Worm (Caenorhabditis elegans) whole organism, late embryonic: ENCODE measurements around the gene appg-2.

Source experiments
- C38D4.7 ChIP-seq: fragments of 200-800 bp; sonication (Bioruptor generic); optimal IDR thresholded peaks from 2 replicates; lab custom pipeline; 2018; ENCODE audit warnings: mild to moderate bottlenecking, missing genetic modification characterization, moderate library complexity, missing compliant biosample characterization
- F13H6.1 ChIP-seq: sonication (generic microtip); optimal IDR thresholded peaks from 2 replicates; lab custom pipeline; 2016; ENCODE audit warnings: missing genetic modification characterization, missing compliant biosample characterization
- K09A11.1 ChIP-seq: sonication (generic microtip); optimal IDR thresholded peaks from 2 replicates; lab custom pipeline; 2017; ENCODE audit warnings: antibody characterized with exemption, mild to moderate bottlenecking, missing genetic modification characterization, missing compliant biosample characterization; ENCODE audit not compliant: insufficient read depth
- Y22D7AL.16 ChIP-seq: sonication (generic microtip); optimal IDR thresholded peaks from 2 replicates; lab custom pipeline; 2016; ENCODE audit warnings: missing genetic modification characterization, missing compliant biosample characterization
- ceh-14 ChIP-seq: sonication (generic microtip); optimal IDR thresholded peaks from 2 replicates; lab custom pipeline; 2016; ENCODE audit warnings: missing genotype, missing genetic modification characterization, missing compliant biosample characterization
- ceh-18 ChIP-seq: sonication (generic microtip); optimal IDR thresholded peaks from 2 replicates; lab custom pipeline; 2016; ENCODE audit warnings: missing genetic modification characterization, missing compliant biosample characterization
- ceh-2 ChIP-seq: sonication (generic microtip); optimal IDR thresholded peaks from 2 replicates; lab custom pipeline; 2016; ENCODE audit warnings: missing genotype, missing genetic modification characterization, missing compliant biosample characterization
- ceh-34 ChIP-seq: sonication (generic microtip); optimal IDR thresholded peaks from 2 replicates; lab custom pipeline; 2016; ENCODE audit warnings: mild to moderate bottlenecking, missing genetic modification characterization, missing compliant biosample characterization
- ceh-48 ChIP-seq: sonication (generic microtip); optimal IDR thresholded peaks from 2 replicates; lab custom pipeline; 2016; ENCODE audit warnings: missing genetic modification characterization, inconsistent platforms, missing compliant biosample characterization
- che-1 ChIP-seq: sonication (generic microtip); optimal IDR thresholded peaks from 2 replicates; lab custom pipeline; 2016; ENCODE audit warnings: mild to moderate bottlenecking, missing genetic modification characterization, missing compliant biosample characterization
- dve-1 ChIP-seq: sonication (generic microtip); optimal IDR thresholded peaks from 2 replicates; lab custom pipeline; 2017; ENCODE audit warnings: antibody characterized with exemption, mild to moderate bottlenecking, missing genetic modification characterization, missing compliant biosample characterization
- elt-2 ChIP-seq: sonication (generic microtip); optimal IDR thresholded peaks from 2 replicates; lab custom pipeline; 2016; ENCODE audit warnings: missing genetic modification reagents, missing genetic modification characterization, missing compliant biosample characterization
- elt-4 ChIP-seq: sonication (generic microtip); optimal IDR thresholded peaks from 2 replicates; lab custom pipeline; 2016; ENCODE audit warnings: missing genetic modification characterization, missing compliant biosample characterization
- ets-4 ChIP-seq: sonication (generic microtip); optimal IDR thresholded peaks from 2 replicates; lab custom pipeline; 2016; ENCODE audit warnings: missing genetic modification characterization, missing compliant biosample characterization
- eyg-1 ChIP-seq: sonication (generic microtip); optimal IDR thresholded peaks from 2 replicates; lab custom pipeline; 2016; ENCODE audit warnings: missing genotype, missing genetic modification characterization, missing compliant biosample characterization
- fkh-10 ChIP-seq: fragments of 150-350 bp; optimal IDR thresholded peaks from 2 replicates; lab custom pipeline; 2014; ENCODE audit warnings: missing biosample characterization, missing genetic modification reagents, missing genetic modification characterization
- fkh-6 ChIP-seq: sonication (generic microtip); optimal IDR thresholded peaks from 2 replicates; lab custom pipeline; 2016; ENCODE audit warnings: missing genetic modification characterization, missing compliant biosample characterization
- gmeb-2 ChIP-seq: sonication (generic microtip); optimal IDR thresholded peaks from 2 replicates; lab custom pipeline; 2016; ENCODE audit warnings: missing genetic modification characterization, inconsistent platforms, missing compliant biosample characterization
- hlh-13 ChIP-seq: fragments of 200-800 bp; sonication (Bioruptor generic); optimal IDR thresholded peaks from 2 replicates; lab custom pipeline; 2018; ENCODE audit warnings: mild to moderate bottlenecking, missing genetic modification characterization, missing compliant biosample characterization
- hlh-15 ChIP-seq: sonication (generic microtip); optimal IDR thresholded peaks from 2 replicates; lab custom pipeline; 2016; ENCODE audit warnings: missing genetic modification characterization, missing compliant biosample characterization
- hlh-30 ChIP-seq: sonication (generic microtip); optimal IDR thresholded peaks from 2 replicates; lab custom pipeline; 2017; ENCODE audit warnings: antibody characterized with exemption, missing genetic modification characterization, missing compliant biosample characterization; ENCODE audit not compliant: insufficient read depth
- hlh-8 ChIP-seq: sonication (generic microtip); optimal IDR thresholded peaks from 2 replicates; lab custom pipeline; 2016; ENCODE audit warnings: missing genotype, missing genetic modification characterization, missing compliant biosample characterization
- lim-6 ChIP-seq: sonication (generic microtip); optimal IDR thresholded peaks from 2 replicates; lab custom pipeline; 2016; ENCODE audit warnings: missing genetic modification characterization, missing compliant biosample characterization
- lin-11 ChIP-seq: fragments of 200-800 bp; sonication (Bioruptor generic); optimal IDR thresholded peaks from 2 replicates; lab custom pipeline; 2018; ENCODE audit warnings: mild to moderate bottlenecking, missing genetic modification characterization, missing compliant biosample characterization
- nfya-1 ChIP-seq: sonication (generic microtip); optimal IDR thresholded peaks from 2 replicates; lab custom pipeline; 2017; ENCODE audit warnings: missing genetic modification characterization, mild to moderate bottlenecking, missing compliant biosample characterization, antibody characterized with exemption, moderate library complexity
- nhr-232 ChIP-seq: sonication (generic microtip); optimal IDR thresholded peaks from 2 replicates; lab custom pipeline; 2016; ENCODE audit warnings: missing genetic modification characterization, missing compliant biosample characterization
- npax-4 ChIP-seq: sonication (generic microtip); optimal IDR thresholded peaks from 2 replicates; lab custom pipeline; 2016; ENCODE audit warnings: missing genetic modification characterization, missing compliant biosample characterization
- odd-2 ChIP-seq: sonication (generic microtip); optimal IDR thresholded peaks from 2 replicates; lab custom pipeline; 2017; ENCODE audit warnings: antibody characterized with exemption, mild to moderate bottlenecking, missing genetic modification characterization, missing compliant biosample characterization
- pha-4 ChIP-seq: fragments of 150-350 bp; optimal IDR thresholded peaks from 2 replicates; lab custom pipeline; 2018; ENCODE audit warnings: missing biosample characterization, missing genetic modification reagents, missing genetic modification characterization
- pqm-1 ChIP-seq: sonication (generic microtip); optimal IDR thresholded peaks from 2 replicates; lab custom pipeline; 2016; ENCODE audit warnings: missing genetic modification characterization, missing compliant biosample characterization
- ref-2 ChIP-seq: sonication (generic microtip); optimal IDR thresholded peaks from 2 replicates; lab custom pipeline; 2016; ENCODE audit warnings: missing genetic modification characterization, missing compliant biosample characterization
- rnt-1 ChIP-seq: sonication (generic microtip); optimal IDR thresholded peaks from 2 replicates; lab custom pipeline; 2016; ENCODE audit warnings: missing genetic modification characterization, missing compliant biosample characterization
- sox-2 ChIP-seq: fragments of 200-800 bp; sonication (Bioruptor generic); IDR thresholded peaks from 2 replicates; pipeline ENCODE4 v1.3.6; 2022; ENCODE audit warnings: missing genetic modification reagents, missing genetic modification characterization, missing compliant biosample characterization
- sox-4 ChIP-seq: sonication (generic microtip); optimal IDR thresholded peaks from 2 replicates; lab custom pipeline; 2017; ENCODE audit warnings: mild to moderate bottlenecking, missing genetic modification characterization, inconsistent platforms, missing compliant biosample characterization
- tbx-2 ChIP-seq: sonication (generic microtip); optimal IDR thresholded peaks from 2 replicates; lab custom pipeline; 2016; ENCODE audit warnings: missing genetic modification characterization, missing compliant biosample characterization
- unc-3 ChIP-seq, 2 experiments: fragments of 200-800 bp in 1 of 2; sonication (Bioruptor generic) in 1 of 2; sonication (generic microtip) in 1 of 2; conservative IDR thresholded peaks in 1 of 2; optimal IDR thresholded peaks in 1 of 2; 2 replicates each; pipeline versions ENCODE4 v1.3.6 to Lab custom; 2016 to 2022; ENCODE audit warnings: missing compliant biosample characterization in 2 of 2, missing genetic modification characterization in 2 of 2, missing genetic modification reagents in 1 of 2
- unc-55 ChIP-seq: sonication (generic microtip); optimal IDR thresholded peaks from 2 replicates; lab custom pipeline; 2017; ENCODE audit warnings: missing biosample characterization, missing genetic modification reagents, missing genetic modification characterization
- unc-86 ChIP-seq: sonication (generic microtip); optimal IDR thresholded peaks from 2 replicates; lab custom pipeline; 2016; ENCODE audit warnings: missing genetic modification characterization, missing compliant biosample characterization
- ztf-16 ChIP-seq: sonication (generic microtip); optimal IDR thresholded peaks from 2 replicates; lab custom pipeline; 2017; ENCODE audit warnings: missing genetic modification characterization, missing compliant biosample characterization

appg-2 gene

ce11 chrII:8844465-8845126 is 43.7 kb downstream of the appg-2 start, which contains the start of gene F46C5.6:
F46C5.6 (minus strand) TSS chrII:8844515.
- TF ChIP-seq ceh-18 (tag; lab: Kevin White, UChicago) (peak; percentile 94), lim-6 (no peak), ceh-48 (tag; lab: Kevin White, UChicago) (no peak), sox-4 (tag; lab: Kevin White, UChicago) (no peak), unc-55 (GFP tag; lab: Kevin White, UChicago) (peak; percentile 53), ceh-34 (tag; lab: Kevin White, UChicago) (peak; percentile 34), tbx-2 (peak; percentile 27), hlh-15 (tag; lab: Kevin White, UChicago) (no peak), nfya-1 (tag; lab: Kevin White, UChicago) (peak; percentile 40), rnt-1 (tag; lab: Kevin White, UChicago) (peak; percentile 32)

ce11 chrII:8845298-8845697 is 44.4 kb downstream of the appg-2 start, which contains the start of gene agxt-1:
agxt-1 (plus strand) TSS chrII:8845598.
- no peak for TF ChIP-seq lin-11 (tag; lab: Kevin White, UChicago)
- no peak for TF ChIP-seq eyg-1 (tag; lab: Kevin White, UChicago)
- no peak for TF ChIP-seq ets-4 (tag; lab: Kevin White, UChicago)
- no peak for TF ChIP-seq hlh-13 (GFP tag; lab: Kevin White, UChicago)
- TF ChIP-seq ceh-48 (tag; lab: Kevin White, UChicago): no peak
- no peak for TF ChIP-seq pha-4 (tag; lab: Kevin White, UChicago)
- no peak for TF ChIP-seq C38D4.7
- no peak for TF ChIP-seq unc-55 (GFP tag; lab: Kevin White, UChicago)
- TF ChIP-seq ceh-14 (tag; lab: Kevin White, UChicago): no peak
- TF ChIP-seq che-1 (tag; lab: Kevin White, UChicago): no peak
- TF ChIP-seq, all 69 proteins: peak for 0

ce11 chrII:8845932-8846331 is 45.0 kb downstream of the appg-2 start:
- TF ChIP-seq nhr-232 (tag; lab: Kevin White, UChicago) (no peak), sox-2 (GFP tag; lab: Robert Waterston, UW) (no peak), fkh-6 (tag; lab: Kevin White, UChicago) (no peak), elt-2 (peak; percentile 36)

- no peak for TF ChIP-seq odd-2 (tag; lab: Kevin White, UChicago)
Measured at ce11 chrII:8848984-8849383, 48.1 kb downstream of the appg-2 start.

- no peak for TF ChIP-seq fkh-10 (GFP tag; lab: Kevin White, UChicago)
- no peak for TF ChIP-seq eyg-1 (tag; lab: Kevin White, UChicago)
- TF ChIP-seq K09A11.1 (tag; lab: Kevin White, UChicago): no peak
- TF ChIP-seq elt-2: no peak
- no peak for TF ChIP-seq ceh-14 (tag; lab: Kevin White, UChicago)
- no peak for TF ChIP-seq ref-2
- no peak for TF ChIP-seq ceh-18 (tag; lab: Kevin White, UChicago)
- TF ChIP-seq gmeb-2 (tag; lab: Kevin White, UChicago): no peak
- TF ChIP-seq dve-1 (tag; lab: Kevin White, UChicago): no peak
- TF ChIP-seq elt-4 (tag; lab: Kevin White, UChicago): no peak
Measured at ce11 chrII:8851996-8852587, 51.2 kb downstream of the appg-2 start, which contains the start of gene oac-46. oac-46 (minus strand) TSS chrII:8852096.

ce11 chrII:8853238-8853637 is 52.3 kb downstream of the appg-2 start:
- TF ChIP-seq Y22D7AL.16 (tag; lab: Kevin White, UChicago) (no peak), ztf-16 (tag; lab: Kevin White, UChicago) (no peak), pqm-1 (no peak), unc-86 (tag; lab: Kevin White, UChicago) (no peak), F13H6.1 (tag; lab: Kevin White, UChicago) (no peak), npax-4 (tag; lab: Kevin White, UChicago) (no peak), ets-4 (tag; lab: Kevin White, UChicago) (no peak), hlh-8 (tag; lab: Kevin White, UChicago) (no peak), fkh-10 (GFP tag; lab: Kevin White, UChicago) (no peak), elt-2 (no peak), hlh-15 (tag; lab: Kevin White, UChicago) (no peak), unc-3 (GFP tag; conservative IDR thresholded peaks at IDR 0.05; lab: Robert Waterston, UW) (no peak), unc-3 (tag; optimal IDR thresholded peaks at IDR 0.05; lab: Kevin White, UChicago) (no peak), hlh-13 (GFP tag; lab: Kevin White, UChicago) (no peak), hlh-30 (no peak), eyg-1 (tag; lab: Kevin White, UChicago) (no peak), ceh-2 (tag; lab: Kevin White, UChicago) (no peak)
